Fruit fly (Drosophila melanogaster): ENCODE results near the gene Glyp.

The Glyp gene

DNA sequence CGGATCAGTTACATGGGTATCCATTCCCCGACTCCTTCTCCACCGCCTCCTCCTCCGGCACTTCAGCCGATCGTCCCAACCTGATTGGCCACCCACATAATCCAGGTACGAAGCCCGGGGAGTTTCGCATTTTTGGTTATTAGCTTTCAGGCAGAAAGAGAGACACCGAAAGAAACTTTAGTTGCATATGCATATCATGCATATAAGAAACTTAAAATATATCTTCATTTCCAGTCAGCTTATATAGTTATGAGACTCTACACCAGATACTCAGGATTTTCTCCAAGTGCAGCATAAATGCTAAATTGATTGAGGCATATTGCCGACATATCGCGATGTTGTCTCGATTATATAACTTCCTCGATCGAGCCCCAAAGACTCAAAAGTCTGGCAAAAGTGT lies 53.5 kb downstream of the Glyp start:
- peak; percentile 61 for TF ChIP-seq sens (GFP tag)
- TF ChIP-seq CG9817 (tag; optimal IDR thresholded peaks at IDR 0.05), result no peak
- no peak for TF ChIP-seq gsb (GFP tag; IDR thresholded peaks at IDR 0.05)
- no peak for TF ChIP-seq CG7271 (tag; optimal IDR thresholded peaks at IDR 0.05)
- TF ChIP-seq ranshi (GFP tag; IDR thresholded peaks at IDR 0.05), result no peak
- no peak for TF ChIP-seq NK7.1 (GFP tag; optimal IDR thresholded peaks at IDR 0.05)
- no peak for TF ChIP-seq CG18599 (GFP tag; optimal IDR thresholded peaks at IDR 0.05)
- TF ChIP-seq CG30403 (GFP tag; optimal IDR thresholded peaks at IDR 0.05), result no peak
- TF ChIP-seq CG4282 (GFP tag; optimal IDR thresholded peaks at IDR 0.05), result no peak
- TF ChIP-seq CG15011 (GFP tag; optimal IDR thresholded peaks at IDR 0.05), result no peak
- no peak for TF ChIP-seq CG7928 (GFP tag; optimal IDR thresholded peaks at IDR 0.05)
- no peak for TF ChIP-seq CG9932 (GFP tag; IDR thresholded peaks at IDR 0.05)
- TF ChIP-seq CG10543 (GFP tag; optimal IDR thresholded peaks at IDR 0.05), result no peak
- no peak for TF ChIP-seq CrebB (tag; optimal IDR thresholded peaks at IDR 0.05)
- TF ChIP-seq CG8281 (tag; optimal IDR thresholded peaks at IDR 0.05), result no peak
- TF ChIP-seq emc (GFP tag; optimal IDR thresholded peaks at IDR 0.05), result no peak
- TF ChIP-seq sima (GFP tag; optimal IDR thresholded peaks at IDR 0.05), result no peak
- no peak for TF ChIP-seq ttk (GFP tag; IDR thresholded peaks at IDR 0.05)
- TF ChIP-seq sd (tag; optimal IDR thresholded peaks at IDR 0.05), result no peak
- no peak for TF ChIP-seq her (GFP tag; optimal IDR thresholded peaks at IDR 0.05)
- peak in 1 of 2 experiments; percentile 86 for TF ChIP-seq Pdp1 (GFP tag; optimal IDR thresholded peaks at IDR 0.05)
- TF ChIP-seq sqz (GFP tag; optimal IDR thresholded peaks at IDR 0.05), result no peak
- TF ChIP-seq pros (GFP tag; optimal IDR thresholded peaks at IDR 0.05), result no peak
- TF ChIP-seq CG18262 (tag; optimal IDR thresholded peaks at IDR 0.05), result no peak
- peak; percentile 16; the same call in 1 of the 2 replicates for TF ChIP-seq Drgx (GFP tag; IDR thresholded peaks at IDR 0.05)
- TF ChIP-seq CG11456 (GFP tag; IDR thresholded peaks at IDR 0.05), result 0 out of 3 replicates have a peak, but pooled peaks have one; percentile 11
- no peak for TF ChIP-seq pnt (GFP tag; optimal IDR thresholded peaks at IDR 0.05)
- TF ChIP-seq bowl (GFP tag; IDR thresholded peaks at IDR 0.05), result no peak
- no peak for TF ChIP-seq Deaf1 (tag; optimal IDR thresholded peaks at IDR 0.05)
- TF ChIP-seq wek (GFP tag; optimal IDR thresholded peaks at IDR 0.05), result no peak
- no peak for TF ChIP-seq Dip2 (GFP tag; IDR thresholded peaks at IDR 0.05)
- no peak for TF ChIP-seq CG8089 (GFP tag; optimal IDR thresholded peaks at IDR 0.05)
- TF ChIP-seq CG2712 (tag; optimal IDR thresholded peaks at IDR 0.05), result no peak
- TF ChIP-seq phol (tag; optimal IDR thresholded peaks at IDR 0.05), result no peak

dm6 chr2L:2184659-2185058 lies 54.0 kb downstream of the Glyp start:
- no peak for TF ChIP-seq CG11456 (GFP tag; IDR thresholded peaks at IDR 0.05)
- peak; percentile 22 for TF ChIP-seq Ets65A (GFP tag)
- peak; percentile 59; the same call in 1 of the 2 replicates for TF ChIP-seq Drgx (GFP tag; IDR thresholded peaks at IDR 0.05)

dm6 chr2L:2185373-2185772 lies 54.8 kb downstream of the Glyp start:
- no peak for TF ChIP-seq inv (GFP tag; IDR thresholded peaks at IDR 0.05; ENCODE audit: partially characterized antibody)
- no peak for TF ChIP-seq CG11093 (GFP tag; IDR thresholded peaks at IDR 0.05)
- TF ChIP-seq CG2202 (tag; optimal IDR thresholded peaks at IDR 0.05), result no peak
- TF ChIP-seq sens (GFP tag), result peak; percentile 36
